Fruit fly (Drosophila melanogaster) whole organism, embryonic: Measurements from ENCODE around the gene CG10730.

Experiments used
- Aef1 ChIP-seq: fragments of 200-800 bp; sonication (Bioruptor generic); IDR thresholded peaks from 3 replicates; pipeline ENCODE4 v1.3.6; 2022; ENCODE audit warnings: missing biosample characterization, missing genetic modification characterization
- Atf6 ChIP-seq: fragments of 200-800 bp; sonication (Bioruptor generic); IDR thresholded peaks from 2 replicates; pipeline ENCODE4 v1.3.6; 2022; ENCODE audit warnings: missing biosample characterization, missing genetic modification characterization
- B-H1 ChIP-seq: fragments of 200-800 bp; sonication (Bioruptor generic); IDR thresholded peaks from 3 replicates; pipeline ENCODE4 v1.3.6; 2022; ENCODE audit warnings: missing biosample characterization, missing genetic modification characterization
- Bteb2 ChIP-seq: fragments of 200-800 bp; sonication (Bioruptor generic); optimal IDR thresholded peaks from 2 replicates; lab custom pipeline; 2016; ENCODE audit warnings: missing biosample characterization, missing genetic modification characterization
- CG12071 ChIP-seq: fragments of 200-800 bp; sonication (Bioruptor generic); optimal IDR thresholded peaks from 3 replicates; lab custom pipeline; 2018; ENCODE audit warnings: missing biosample characterization, mild to moderate bottlenecking, missing genetic modification characterization
- CG14441 ChIP-seq: fragments of 200-800 bp; sonication (Bioruptor generic); IDR thresholded peaks from 2 replicates; pipeline ENCODE4 v1.3.6; 2022; ENCODE audit warnings: missing biosample characterization, missing genetic modification characterization
- CG15269 ChIP-seq: fragments of 200-800 bp; sonication (Bioruptor generic); optimal IDR thresholded peaks from 2 replicates; lab custom pipeline; 2018; ENCODE audit warnings: missing biosample characterization, mild to moderate bottlenecking, missing genetic modification characterization, moderate library complexity
- CG15479 ChIP-seq: fragments of 200-800 bp; sonication (Bioruptor generic); optimal IDR thresholded peaks from 3 replicates; lab custom pipeline; 2019; ENCODE audit warnings: missing biosample characterization, mild to moderate bottlenecking, missing genetic modification characterization, moderate library complexity
- CG17328 ChIP-seq: fragments of 200-800 bp; sonication (Bioruptor generic); IDR thresholded peaks from 2 replicates; pipeline ENCODE4 v1.3.6; 2022; ENCODE audit warnings: missing biosample characterization, missing genetic modification characterization
- CG17361 ChIP-seq: fragments of 200-800 bp; sonication (Bioruptor generic); IDR thresholded peaks from 3 replicates; pipeline ENCODE4 v1.3.6; 2022; ENCODE audit warnings: missing biosample characterization, missing genetic modification characterization
- CG17802 ChIP-seq: fragments of 200-800 bp; sonication (Bioruptor generic); optimal IDR thresholded peaks from 2 replicates; lab custom pipeline; 2018; ENCODE audit warnings: missing biosample characterization, mild to moderate bottlenecking, missing genetic modification characterization, moderate library complexity
- CG17829 ChIP-seq: fragments of 200-800 bp; optimal IDR thresholded peaks from 2 replicates; lab custom pipeline; 2019; ENCODE audit warnings: missing biosample characterization, mild to moderate bottlenecking, missing genetic modification characterization, moderate library complexity
- CG2678 ChIP-seq: fragments of 200-800 bp; sonication (Bioruptor generic); optimal IDR thresholded peaks from 3 replicates; lab custom pipeline; 2019; ENCODE audit warnings: missing biosample characterization, mild to moderate bottlenecking, missing genetic modification characterization, moderate library complexity
- CG32767 ChIP-seq: fragments of 200-800 bp; sonication (Bioruptor generic); IDR thresholded peaks from 2 replicates; pipeline ENCODE4 v1.3.6; 2022; ENCODE audit warnings: missing biosample characterization, missing genetic modification characterization
- CG34376 ChIP-seq: fragments of 200-800 bp; sonication (Bioruptor generic); optimal IDR thresholded peaks from 2 replicates; lab custom pipeline; 2018; ENCODE audit warnings: missing biosample characterization, mild to moderate bottlenecking, missing genetic modification characterization
- CG6765 ChIP-seq: fragments of 200-800 bp; sonication (Bioruptor generic); optimal IDR thresholded peaks from 3 replicates; lab custom pipeline; 2017; ENCODE audit warnings: missing biosample characterization, mild to moderate bottlenecking, missing genetic modification characterization
- CG7786 ChIP-seq: fragments of 200-800 bp; sonication (Bioruptor generic); optimal IDR thresholded peaks from 2 replicates; lab custom pipeline; 2016; ENCODE audit warnings: missing biosample characterization, missing genetic modification characterization
- CrebB ChIP-seq: fragments of 200-800 bp; sonication (Bioruptor generic); optimal IDR thresholded peaks from 3 replicates; lab custom pipeline; 2018; ENCODE audit warnings: missing biosample characterization, mild to moderate bottlenecking, missing genetic modification characterization
- Dek ChIP-seq: fragments of 200-800 bp; sonication (Bioruptor generic); optimal IDR thresholded peaks from 3 replicates; lab custom pipeline; 2019; ENCODE audit warnings: missing biosample characterization, mild to moderate bottlenecking, missing genetic modification characterization, moderate library complexity
- Dref ChIP-seq: fragments of 200-800 bp; sonication (Bioruptor generic); IDR thresholded peaks from 2 replicates; pipeline ENCODE4 v1.3.6; 2022; ENCODE audit warnings: missing biosample characterization, missing genetic modification characterization
- Elba2 ChIP-seq: fragments of 200-800 bp; sonication (Bioruptor generic); optimal IDR thresholded peaks from 3 replicates; lab custom pipeline; 2016; ENCODE audit warnings: missing biosample characterization, missing genetic modification characterization
- Hey ChIP-seq: fragments of 200-800 bp; sonication (Bioruptor generic); optimal IDR thresholded peaks from 3 replicates; lab custom pipeline; 2018; ENCODE audit warnings: missing biosample characterization, mild to moderate bottlenecking, missing genetic modification characterization
- Max ChIP-seq: fragments of 200-800 bp; sonication (Bioruptor generic); optimal IDR thresholded peaks from 2 replicates; lab custom pipeline; 2016; ENCODE audit warnings: missing biosample characterization, mild to moderate bottlenecking, missing genetic modification characterization
- Med ChIP-seq: fragments of 200-800 bp; sonication (Bioruptor generic); peaks from one replicate; lab custom pipeline; 2016; ENCODE audit warnings: missing biosample characterization, missing genetic modification characterization, mild to moderate bottlenecking, inconsistent platforms, moderate library complexity
- Optix ChIP-seq: fragments of 200-800 bp; sonication (Bioruptor generic); IDR thresholded peaks from 3 replicates; pipeline ENCODE4 v1.3.6; 2022; ENCODE audit warnings: missing biosample characterization, missing genetic modification characterization
- Side ChIP-seq: fragments of 200-800 bp; sonication (Bioruptor generic); optimal IDR thresholded peaks from 2 replicates; lab custom pipeline; 2016; ENCODE audit warnings: missing biosample characterization, missing genetic modification characterization
- Spps ChIP-seq: fragments of 200-800 bp; sonication (Bioruptor generic); optimal IDR thresholded peaks from 2 replicates; lab custom pipeline; 2018; ENCODE audit warnings: missing biosample characterization, mild to moderate bottlenecking, missing genetic modification characterization
- Vsx1 ChIP-seq: fragments of 200-800 bp; sonication (Bioruptor generic); optimal IDR thresholded peaks from 2 replicates; lab custom pipeline; 2017; ENCODE audit warnings: missing biosample characterization, mild to moderate bottlenecking, missing genetic modification characterization, missing genetic modification reagents
- ab ChIP-seq: fragments of 200-800 bp; sonication (Bioruptor generic); optimal IDR thresholded peaks from 2 replicates; lab custom pipeline; 2016; ENCODE audit warnings: missing biosample characterization, missing genetic modification characterization
- ase ChIP-seq: fragments of 200-800 bp; sonication (Bioruptor generic); IDR thresholded peaks from 3 replicates; pipeline ENCODE4 v1.3.6; 2022; ENCODE audit warnings: missing biosample characterization, missing genetic modification characterization
- bab2 ChIP-seq: fragments of 200-800 bp; sonication (Bioruptor generic); optimal IDR thresholded peaks from 2 replicates; lab custom pipeline; 2016; ENCODE audit warnings: missing biosample characterization, missing genetic modification characterization
- bcd ChIP-seq: fragments of 200-800 bp; sonication (Bioruptor generic); optimal IDR thresholded peaks from 2 replicates; lab custom pipeline; 2017; ENCODE audit warnings: missing biosample characterization, mild to moderate bottlenecking, missing genetic modification characterization
- chn ChIP-seq: fragments of 200-800 bp; sonication (Bioruptor generic); optimal IDR thresholded peaks from 2 replicates; lab custom pipeline; 2016; ENCODE audit warnings: missing biosample characterization, missing genetic modification characterization
- ci ChIP-seq: fragments of 200-800 bp; sonication (Bioruptor generic); IDR thresholded peaks from 3 replicates; pipeline ENCODE4 v1.3.6; 2022; ENCODE audit warnings: missing biosample characterization, missing genetic modification characterization
- dmrt99B ChIP-seq: fragments of 200-800 bp; sonication (Bioruptor generic); optimal IDR thresholded peaks from 2 replicates; lab custom pipeline; 2018; ENCODE audit warnings: missing biosample characterization, mild to moderate bottlenecking, missing genetic modification characterization, moderate library complexity
- exex ChIP-seq: fragments of 200-800 bp; sonication (Bioruptor generic); optimal IDR thresholded peaks from 4 replicates; lab custom pipeline; 2018; ENCODE audit warnings: missing biosample characterization, mild to moderate bottlenecking, missing genetic modification characterization, moderate library complexity
- gt ChIP-seq: fragments of 200-800 bp; sonication (Bioruptor generic); IDR thresholded peaks from 2 replicates; pipeline ENCODE4 v1.3.6; 2022; ENCODE audit warnings: missing biosample characterization, missing genetic modification characterization
- h ChIP-seq: fragments of >200 bp; optimal IDR thresholded peaks from 2 replicates; lab custom pipeline; 2017
- jigr1 ChIP-seq: fragments of 200-800 bp; sonication (Bioruptor generic); IDR thresholded peaks from 3 replicates; pipeline ENCODE4 v1.3.6; 2022; ENCODE audit warnings: missing biosample characterization, missing genetic modification characterization
- nmo ChIP-seq: fragments of 200-800 bp; sonication (Bioruptor generic); optimal IDR thresholded peaks from 2 replicates; lab custom pipeline; 2018; ENCODE audit warnings: missing biosample characterization, mild to moderate bottlenecking, missing genetic modification characterization, moderate library complexity
- org-1 ChIP-seq: fragments of 200-800 bp; sonication (Bioruptor generic); optimal IDR thresholded peaks from 2 replicates; lab custom pipeline; 2017; ENCODE audit warnings: missing biosample characterization, missing genetic modification characterization
- pb ChIP-seq: fragments of 200-800 bp; sonication (Bioruptor generic); optimal IDR thresholded peaks from 3 replicates; lab custom pipeline; 2016; ENCODE audit warnings: missing biosample characterization, missing genetic modification characterization
- peb ChIP-seq: fragments of 200-800 bp; sonication (Bioruptor generic); IDR thresholded peaks from 2 replicates; pipeline ENCODE4 v1.3.6; 2022; ENCODE audit warnings: missing biosample characterization, missing genetic modification characterization
- phol ChIP-seq: fragments of 200-800 bp; sonication (Bioruptor generic); optimal IDR thresholded peaks from 3 replicates; lab custom pipeline; 2018; ENCODE audit warnings: missing biosample characterization, mild to moderate bottlenecking, missing genetic modification characterization, moderate library complexity
- pnt ChIP-seq: fragments of 200-800 bp; sonication (Bioruptor generic); optimal IDR thresholded peaks from 3 replicates; lab custom pipeline; 2016; ENCODE audit warnings: missing biosample characterization, missing genetic modification characterization
- sens ChIP-seq: fragments of 200-800 bp; sonication (Bioruptor generic); peaks from one replicate; lab custom pipeline; 2016; ENCODE audit warnings: missing biosample characterization, missing genetic modification characterization
- slp2 ChIP-seq: fragments of 200-800 bp; sonication (Bioruptor generic); optimal IDR thresholded peaks from 2 replicates; lab custom pipeline; 2016; ENCODE audit warnings: missing biosample characterization, missing genetic modification characterization
- tll ChIP-seq, 2 experiments: fragments of 200-800 bp in 1 of 2; fragments of >200 bp in 1 of 2; sonication (Bioruptor generic) in 1 of 2; optimal IDR thresholded peaks; 2 replicates each; lab custom pipeline; 2017 to 2019; ENCODE audit warnings: missing biosample characterization in 2 of 2, missing genetic modification characterization in 2 of 2, mild to moderate bottlenecking in 1 of 2, moderate library complexity in 1 of 2
- vnd ChIP-seq: fragments of 200-800 bp; sonication (Bioruptor generic); IDR thresholded peaks from 3 replicates; pipeline ENCODE4 v1.3.6; 2022; ENCODE audit warnings: missing biosample characterization, missing genetic modification characterization; ENCODE audit not compliant: partially characterized antibody
- zf30C ChIP-seq: fragments of 200-800 bp; sonication (Bioruptor generic); optimal IDR thresholded peaks from 3 replicates; lab custom pipeline; 2018; ENCODE audit warnings: missing biosample characterization, mild to moderate bottlenecking, missing genetic modification characterization

The CG10730 gene

DNA sequence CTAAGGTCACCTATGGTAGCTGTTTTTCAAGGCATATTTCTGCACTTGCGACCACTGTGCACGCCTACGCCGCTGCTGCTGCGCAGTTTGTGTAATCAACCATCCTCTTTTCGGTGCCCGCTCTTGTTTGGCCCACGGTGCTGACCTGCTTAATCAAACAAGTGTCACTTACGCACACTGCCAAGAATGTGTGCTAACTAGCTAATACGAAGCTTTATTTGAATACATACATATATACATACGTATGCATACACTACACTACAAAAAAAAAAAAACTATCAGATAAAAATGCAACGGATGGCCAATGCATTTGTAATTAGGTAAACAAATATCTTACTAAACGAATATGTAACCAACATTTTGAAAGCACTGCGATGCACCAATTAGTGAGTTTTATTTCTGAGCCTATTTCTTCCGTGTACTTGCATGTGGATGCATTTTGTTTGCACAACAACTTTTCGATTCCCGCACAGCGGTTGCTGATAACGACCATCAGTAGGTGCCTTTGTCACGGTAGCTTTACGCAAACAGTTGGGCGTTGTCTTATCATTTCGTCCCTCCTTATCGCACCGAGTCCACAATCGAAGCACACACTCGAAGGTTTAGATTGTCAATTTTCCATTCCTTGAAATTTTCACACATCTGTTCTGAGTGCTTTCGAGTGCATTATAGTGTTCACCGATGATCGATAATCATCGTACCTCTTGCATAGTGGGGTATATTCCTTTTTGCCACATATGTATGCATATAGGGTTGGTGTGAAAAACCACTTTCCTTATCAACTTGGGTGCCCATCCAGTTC, 14.5 kb upstream of the CG10730 start (continued):
- peak; percentile 91 for TF ChIP-seq gt (GFP tag; lab: Robert Waterston, UW)
- peak; percentile 68 for TF ChIP-seq zf30C
- TF ChIP-seq tll (GFP tag; optimal IDR thresholded peaks at IDR 0.05; lab: Kevin White, UChicago): peak in 1 of 2 experiments; percentile 6
- peak; percentile 83 for TF ChIP-seq CG12071 (GFP tag; lab: Kevin White, UChicago)
- peak; percentile 89 for TF ChIP-seq CG15479 (GFP tag; lab: Kevin White, UChicago)
- peak; percentile 81 for TF ChIP-seq Side (GFP tag; lab: Kevin White, UChicago)
- TF ChIP-seq CG17829 (tag; lab: Kevin White, UChicago): peak; percentile 79
- TF ChIP-seq pnt (GFP tag; lab: Kevin White, UChicago): peak; percentile 80
- peak; percentile 92 for TF ChIP-seq Med (GFP tag; lab: Kevin White, UChicago)
- peak; percentile 57 for TF ChIP-seq slp2
- peak; percentile 78 for TF ChIP-seq org-1 (GFP tag; lab: Kevin White, UChicago)
- TF ChIP-seq CG2678 (tag; lab: Kevin White, UChicago): peak; percentile 87
- TF ChIP-seq CG15269 (tag; lab: Kevin White, UChicago): peak; percentile 83
- TF ChIP-seq CG32767 (GFP tag; lab: Robert Waterston, UW): no peak; the same call in 1 of the 2 replicates
- TF ChIP-seq ab (GFP tag; lab: Kevin White, UChicago): no peak
- peak; percentile 67 for TF ChIP-seq Spps (tag; lab: Kevin White, UChicago)
- peak; percentile 81 for TF ChIP-seq Aef1
- TF ChIP-seq Atf6 (GFP tag; lab: Robert Waterston, UW): peak; percentile 85
- TF ChIP-seq CG17802 (tag; lab: Kevin White, UChicago): peak; percentile 61
- TF ChIP-seq bcd (GFP tag; lab: Kevin White, UChicago): peak; percentile 69
- peak; percentile 98 for TF ChIP-seq sens (GFP tag; lab: Kevin White, UChicago)
- TF ChIP-seq chn: peak; percentile 71
- TF ChIP-seq CG14441 (GFP tag; lab: Robert Waterston, UW): peak; percentile 91
- peak; percentile 75 for TF ChIP-seq CrebB (tag; lab: Kevin White, UChicago)
- peak; percentile 92 for TF ChIP-seq CG17328 (GFP tag; lab: Robert Waterston, UW)
- peak; percentile 72 for TF ChIP-seq exex (tag; lab: Kevin White, UChicago)
- peak; percentile 73 for TF ChIP-seq Max (GFP tag; lab: Kevin White, UChicago)
- TF ChIP-seq h (lab: Kevin White, UChicago): no peak
- TF ChIP-seq Hey: peak; percentile 27
- TF ChIP-seq phol: peak; percentile 83
- peak; percentile 91 for TF ChIP-seq Vsx1 (GFP tag; lab: Kevin White, UChicago)
- peak; percentile 69 for TF ChIP-seq CG34376
- TF ChIP-seq vnd: peak; percentile 48; the same call in 2 of the 3 replicates
- peak; percentile 77 for TF ChIP-seq Dek (tag; lab: Kevin White, UChicago)
- TF ChIP-seq ci: peak; percentile 96
- peak; percentile 62 for TF ChIP-seq pb (GFP tag; lab: Kevin White, UChicago)
- peak; percentile 68 for TF ChIP-seq CG6765 (GFP tag; lab: Kevin White, UChicago)
- TF ChIP-seq Dref: no peak
- peak; percentile 82 for TF ChIP-seq ase (GFP tag; lab: Robert Waterston, UW)
- peak; percentile 71; the same call in 2 of the 3 replicates for TF ChIP-seq jigr1
- peak; percentile 75 for TF ChIP-seq peb (GFP tag; lab: Robert Waterston, UW)
- no peak for TF ChIP-seq Elba2 (GFP tag; lab: Kevin White, UChicago)
- peak; percentile 83 for TF ChIP-seq B-H1 (GFP tag; lab: Robert Waterston, UW)
- peak; percentile 61 for TF ChIP-seq CG7786 (GFP tag; lab: Kevin White, UChicago)
- peak; percentile 78 for TF ChIP-seq nmo (GFP tag; lab: Kevin White, UChicago)
- TF ChIP-seq Bteb2 (GFP tag; lab: Kevin White, UChicago): peak; percentile 81
- peak; percentile 88 for TF ChIP-seq dmrt99B (tag; lab: Kevin White, UChicago)
- peak; percentile 85 for TF ChIP-seq bab2
- peak; percentile 83 for TF ChIP-seq CG17361 (GFP tag; lab: Robert Waterston, UW)
- peak; percentile 77 for TF ChIP-seq Optix (GFP tag; lab: Robert Waterston, UW)
